Worm (Caenorhabditis elegans): ENCODE measurements around the gene T13C5.7.

- TF ChIP-seq him-1 (tag; optimal IDR thresholded peaks at IDR 0.05) (no peak), W03F9.2 (tag; optimal IDR thresholded peaks at IDR 0.05) (no peak)
Observed at ce11 chrX:6196627-6197026, 16.2 kb downstream of the T13C5.7 start, which contains the start of gene daf-9.

Measured in whole organism, L4/young adult.